Worm (Caenorhabditis elegans): ENCODE measurements around the gene pho-11.

pho-11 gene

ce11 chrII:9963808-9964207, 32.2 kb downstream of the pho-11 start:
- TF ChIP-seq T26A8.4 (GFP tag; IDR thresholded peaks at IDR 0.05) (no peak), mdt-29 (GFP tag; IDR thresholded peaks at IDR 0.05) (no peak), egl-27 (tag; optimal IDR thresholded peaks at IDR 0.05) (no peak), dmd-6 (GFP tag; IDR thresholded peaks at IDR 0.05) (peak; percentile 25; the same call in 1 of the 2 replicates), tra-1 (GFP tag; IDR thresholded peaks at IDR 0.05) (no peak), rbr-2 (tag; optimal IDR thresholded peaks at IDR 0.05) (no peak), pqm-1 (tag; optimal IDR thresholded peaks at IDR 0.05) (peak; percentile 41), lin-1 (GFP tag; IDR thresholded peaks at IDR 0.05) (no peak), unc-62 (GFP tag; optimal IDR thresholded peaks at IDR 0.05 in 1 of 2) (peak in 1 of 2 experiments; percentile 93), unc-62 (tag; optimal IDR thresholded peaks at IDR 0.05) (no peak)

DNA sequence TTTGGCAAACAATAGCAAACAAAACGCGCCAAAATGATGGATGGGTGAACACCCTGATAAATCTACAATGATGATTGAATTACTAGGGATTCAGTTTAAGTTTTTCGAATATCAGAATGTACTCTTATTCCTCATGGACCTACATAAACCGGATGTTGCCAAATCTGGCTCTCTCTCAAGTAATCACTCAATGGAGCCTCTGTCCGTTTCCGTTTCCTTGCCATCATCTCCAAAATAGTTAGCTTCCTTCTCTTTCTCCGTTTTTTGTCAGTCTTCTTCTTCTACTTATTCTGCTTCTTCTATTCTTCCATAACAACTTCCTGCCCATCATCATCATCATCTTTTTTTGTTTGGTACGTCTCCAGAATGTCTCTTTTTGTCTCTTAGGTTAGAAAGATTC, 33.7 kb downstream of the pho-11 start:
- no peak for TF ChIP-seq nhr-25 (tag; optimal IDR thresholded peaks at IDR 0.05; ENCODE audit: borderline replicate concordance, insufficient read depth)
- TF ChIP-seq dve-1 (tag; optimal IDR thresholded peaks at IDR 0.05; ENCODE audit: insufficient read depth) = no peak
- TF ChIP-seq zip-11 (GFP tag; IDR thresholded peaks at IDR 0.05) = no peak
- TF ChIP-seq skn-1 (tag; optimal IDR thresholded peaks at IDR 0.05) = no peak
- TF ChIP-seq attf-4 (tag; optimal IDR thresholded peaks at IDR 0.05) = no peak
- no peak for TF ChIP-seq lin-39 (tag; optimal IDR thresholded peaks at IDR 0.05)
- TF ChIP-seq ceh-82 (tag; optimal IDR thresholded peaks at IDR 0.05) = no peak
- no peak for TF ChIP-seq Y5F2A.4 (GFP tag; optimal IDR thresholded peaks at IDR 0.05)
- TF ChIP-seq snpc-1.2 (GFP tag; IDR thresholded peaks at IDR 0.05) = no peak
- no peak for TF ChIP-seq Y105C5A.15 (GFP tag; IDR thresholded peaks at IDR 0.05)
- no peak for TF ChIP-seq dmd-8 (GFP tag; IDR thresholded peaks at IDR 0.05)
- no peak for TF ChIP-seq D1046.2 (GFP tag; IDR thresholded peaks at IDR 0.05)

DNA sequence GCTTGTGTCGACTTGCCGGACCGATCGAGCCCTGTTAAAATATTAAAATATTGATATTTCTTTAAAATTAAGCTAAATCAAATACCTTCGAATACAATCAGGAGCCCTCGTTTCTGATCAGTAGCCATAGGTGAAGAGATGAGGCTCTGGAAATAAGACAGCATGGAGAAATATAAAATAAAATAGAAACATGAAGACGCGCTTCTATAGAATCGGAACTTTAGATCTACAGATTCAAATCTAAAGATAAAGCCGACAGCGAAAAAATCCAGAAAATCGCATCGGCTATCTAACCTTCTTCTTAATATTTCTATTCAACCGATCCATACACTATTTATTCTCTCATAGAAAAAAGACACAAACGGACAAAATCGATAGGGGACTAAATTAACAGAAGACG, 35.3 kb downstream of the pho-11 start, which contains the start of gene dtmk-1:
TSS of gene dtmk-1 (minus strand) at position 146 of the 400 bp plus-strand sequence.
- TF ChIP-seq unc-39 (tag; optimal IDR thresholded peaks at IDR 0.05) = no peak
- TF ChIP-seq lin-38 (GFP tag; IDR thresholded peaks at IDR 0.05) = peak; percentile 33; the same call in 1 of the 2 replicates
- TF ChIP-seq ceh-32 (tag; optimal IDR thresholded peaks at IDR 0.05; ENCODE audit: poor library complexity) = no peak
- TF ChIP-seq attf-4 (tag; optimal IDR thresholded peaks at IDR 0.05) = no peak
- peak; percentile 32 for TF ChIP-seq ama-1 (optimal IDR thresholded peaks at IDR 0.05)
- TF ChIP-seq nhr-25 (tag; optimal IDR thresholded peaks at IDR 0.05; ENCODE audit: borderline replicate concordance, insufficient read depth) = peak; percentile 5
- 0 out of 2 replicates have a peak, but pooled peaks have one; percentile 9 for TF ChIP-seq zfp-3 (GFP tag; conservative IDR thresholded peaks at IDR 0.05)
- TF ChIP-seq fkh-10 (GFP tag; optimal IDR thresholded peaks at IDR 0.05) = no peak
- 0 out of 2 replicates have a peak, but pooled peaks have one; percentile 10 for TF ChIP-seq pha-4 (GFP tag; IDR thresholded peaks at IDR 0.05)
- no peak for TF ChIP-seq pha-4 (tag; optimal IDR thresholded peaks at IDR 0.05)
- peak; percentile 12 for TF ChIP-seq lin-13 (GFP tag; optimal IDR thresholded peaks at IDR 0.05)

- peak; percentile 31 for TF ChIP-seq nhr-77 (tag; optimal IDR thresholded peaks at IDR 0.05)
- peak; percentile 60 for TF ChIP-seq T20F7.1 (GFP tag; optimal IDR thresholded peaks at IDR 0.05)
- no peak for TF ChIP-seq D1046.2 (GFP tag; IDR thresholded peaks at IDR 0.05)
- TF ChIP-seq snpc-4 (tag; optimal IDR thresholded peaks at IDR 0.05) = no peak
- peak; percentile 36 for TF ChIP-seq hlh-11 (tag; optimal IDR thresholded peaks at IDR 0.05)
- TF ChIP-seq mep-1 (tag; optimal IDR thresholded peaks at IDR 0.05) = peak; percentile 46
- peak; percentile 30; the same call in 1 of the 2 replicates for TF ChIP-seq dmd-6 (GFP tag; IDR thresholded peaks at IDR 0.05)
- peak; percentile 30; the same call in 1 of the 2 replicates for TF ChIP-seq vab-7 (GFP tag; IDR thresholded peaks at IDR 0.05)
- TF ChIP-seq pqm-1 (tag; optimal IDR thresholded peaks at IDR 0.05) = peak; percentile 3
- TF ChIP-seq hlh-30 (tag; optimal IDR thresholded peaks at IDR 0.05; ENCODE audit: insufficient read depth) = peak; percentile 60
- 0 out of 2 replicates have a peak, but pooled peaks have one; percentile 37 for TF ChIP-seq tra-1 (GFP tag; IDR thresholded peaks at IDR 0.05)
- TF ChIP-seq daf-19 (GFP tag; conservative IDR thresholded peaks at IDR 0.05) = no peak
- peak; percentile 22 for TF ChIP-seq mxl-3 (GFP tag; optimal IDR thresholded peaks at IDR 0.05)
- peak; percentile 56 for TF ChIP-seq lin-38 (GFP tag; IDR thresholded peaks at IDR 0.05)
- TF ChIP-seq arid-1 (GFP tag; conservative IDR thresholded peaks at IDR 0.05) = 0 out of 2 replicates have a peak, but pooled peaks have one; percentile 10
- no peak for TF ChIP-seq unc-62 (GFP tag; optimal IDR thresholded peaks at IDR 0.05 in 1 of 2)
- TF ChIP-seq unc-62 (tag; optimal IDR thresholded peaks at IDR 0.05) = no peak
- TF ChIP-seq daf-16 (GFP tag; optimal IDR thresholded peaks at IDR 0.05) = no peak
- peak; percentile 23 for TF ChIP-seq daf-16 (tag; optimal IDR thresholded peaks at IDR 0.05)
- peak; percentile 85 for TF ChIP-seq dpl-1 (GFP tag; optimal IDR thresholded peaks at IDR 0.05)
- peak in 1 of 2 experiments; percentile 90 for TF ChIP-seq lsy-2 (tag; optimal IDR thresholded peaks at IDR 0.05)
Measured at ce11 chrII:9967999-9968706, 36.5 kb downstream of the pho-11 start, which contains the start of the genes R53.4 and psf-1. R53.4 (minus strand) TSS chrII:9968049. psf-1 (plus strand) TSS chrII:9968673.

Measured in whole organism, L4 larva.